Worm (Caenorhabditis elegans) whole organism, young adult: ENCODE results near the gene skpo-1.
A peak's percentile ranks its signal among the peaks of the same experiment; 100 is the strongest.

Experiments
- B0261.1 ChIP-seq: sonication (generic microtip); optimal IDR thresholded peaks from 2 replicates; lab custom pipeline; 2016; ENCODE audit warnings: mild to moderate bottlenecking, missing genetic modification characterization, moderate library complexity, missing compliant biosample characterization
- C06A6.2 ChIP-seq: fragments of 200-800 bp; sonication (Bioruptor generic); conservative IDR thresholded peaks from 2 replicates; pipeline ENCODE4 v1.3.6; 2022; ENCODE audit warnings: missing genetic modification characterization, missing compliant biosample characterization
- F22D6.2 ChIP-seq: sonication (generic microtip); optimal IDR thresholded peaks from 2 replicates; lab custom pipeline; 2016; ENCODE audit warnings: mild to moderate bottlenecking, missing genetic modification characterization, missing compliant biosample characterization
- F23B12.7 ChIP-seq: sonication (generic microtip); optimal IDR thresholded peaks from 2 replicates; lab custom pipeline; 2017; ENCODE audit warnings: missing genetic modification characterization, mild to moderate bottlenecking, missing compliant biosample characterization, antibody characterized with exemption, moderate library complexity; ENCODE audit not compliant: insufficient read depth
- F33H1.4 ChIP-seq: fragments of 200-800 bp; sonication (Bioruptor generic); IDR thresholded peaks from 2 replicates; pipeline ENCODE4 v1.3.6; 2022; ENCODE audit warnings: missing genetic modification reagents, missing genetic modification characterization, missing compliant biosample characterization
- F37B4.10 ChIP-seq: fragments of 200-800 bp; sonication (Bioruptor generic); IDR thresholded peaks from 2 replicates; pipeline ENCODE4 v1.3.6; 2022; ENCODE audit warnings: missing genetic modification characterization, missing compliant biosample characterization
- F39B2.1 ChIP-seq: fragments of 200-800 bp; sonication (Bioruptor generic); IDR thresholded peaks from 2 replicates; pipeline ENCODE4 v1.3.6; 2022; ENCODE audit warnings: missing genetic modification reagents, missing genetic modification characterization, missing compliant biosample characterization
- F49E8.2 ChIP-seq: sonication (generic microtip); optimal IDR thresholded peaks from 3 replicates; lab custom pipeline; 2017; ENCODE audit warnings: missing genetic modification characterization, mild to moderate bottlenecking, missing compliant biosample characterization, antibody characterized with exemption, moderate library complexity; ENCODE audit not compliant: insufficient read depth
- F55B11.4 ChIP-seq: sonication (generic microtip); optimal IDR thresholded peaks from 2 replicates; lab custom pipeline; 2016; ENCODE audit warnings: missing compliant biosample characterization, missing genetic modification characterization, borderline replicate concordance; ENCODE audit not compliant: insufficient read depth
- F57A8.1 ChIP-seq: fragments of 200-800 bp; sonication (Bioruptor generic); optimal IDR thresholded peaks from 2 replicates; lab custom pipeline; 2018; ENCODE audit warnings: mild to moderate bottlenecking, missing genetic modification characterization, moderate library complexity, missing compliant biosample characterization
- K12H6.12 ChIP-seq: fragments of 200-800 bp; sonication (Bioruptor generic); optimal IDR thresholded peaks from 2 replicates; lab custom pipeline; 2018; ENCODE audit warnings: mild to moderate bottlenecking, missing genetic modification characterization, missing compliant biosample characterization
- Y53F4B.3 ChIP-seq: fragments of 200-800 bp; sonication (Bioruptor generic); IDR thresholded peaks from 2 replicates; pipeline ENCODE4 v1.3.6; 2022; ENCODE audit warnings: missing genetic modification reagents, missing genetic modification characterization, missing compliant biosample characterization
- Y67H2A.10 ChIP-seq: fragments of 200-800 bp; sonication (Bioruptor generic); conservative IDR thresholded peaks from 2 replicates; pipeline ENCODE4 v1.3.6; 2022; ENCODE audit warnings: missing genetic modification reagents, missing genetic modification characterization, missing compliant biosample characterization
- atf-7 ChIP-seq: sonication (generic microtip); optimal IDR thresholded peaks from 2 replicates; lab custom pipeline; 2017; ENCODE audit warnings: mild to moderate bottlenecking, missing genetic modification characterization, missing compliant biosample characterization
- attf-3 ChIP-seq: fragments of 200-800 bp; sonication (Bioruptor generic); conservative IDR thresholded peaks from 2 replicates; pipeline ENCODE4 v1.3.6; 2022; ENCODE audit warnings: missing genetic modification reagents, missing genetic modification characterization, missing compliant biosample characterization
- attf-6 ChIP-seq: fragments of 200-800 bp; sonication (Bioruptor generic); IDR thresholded peaks from 2 replicates; pipeline ENCODE4 v1.3.6; 2022; ENCODE audit warnings: missing genetic modification reagents, missing genetic modification characterization, missing compliant biosample characterization
- ceh-100 ChIP-seq: fragments of 200-800 bp; sonication (Bioruptor generic); IDR thresholded peaks from 2 replicates; pipeline ENCODE4 v1.3.6; 2022; ENCODE audit warnings: missing genetic modification reagents, missing genetic modification characterization, missing compliant biosample characterization
- ceh-27 ChIP-seq: fragments of 200-800 bp; sonication (Bioruptor generic); optimal IDR thresholded peaks from 2 replicates; lab custom pipeline; 2018; ENCODE audit warnings: mild to moderate bottlenecking, missing genetic modification characterization, moderate library complexity, missing compliant biosample characterization
- ceh-40 ChIP-seq: fragments of 200-800 bp; sonication (Bioruptor generic); IDR thresholded peaks from 2 replicates; pipeline ENCODE4 v1.3.6; 2022; ENCODE audit warnings: missing genetic modification characterization, missing compliant biosample characterization
- ceh-58 ChIP-seq: fragments of 200-800 bp; sonication (Bioruptor generic); IDR thresholded peaks from 2 replicates; pipeline ENCODE4 v1.3.6; 2022; ENCODE audit warnings: missing genetic modification characterization, missing compliant biosample characterization
- egl-18 ChIP-seq: fragments of 200-800 bp; sonication (Bioruptor generic); IDR thresholded peaks from 2 replicates; pipeline ENCODE4 v1.3.6; 2022; ENCODE audit warnings: missing genetic modification reagents, missing genetic modification characterization, missing compliant biosample characterization
- ekl-4 ChIP-seq: fragments of 200-800 bp; sonication (Bioruptor generic); IDR thresholded peaks from 2 replicates; pipeline ENCODE4 v1.3.6; 2022; ENCODE audit warnings: missing genetic modification reagents, missing genetic modification characterization, missing compliant biosample characterization
- ets-4 ChIP-seq: fragments of 200-800 bp; sonication (Bioruptor generic); optimal IDR thresholded peaks from 2 replicates; lab custom pipeline; 2018; ENCODE audit warnings: mild to moderate bottlenecking, missing genetic modification characterization, missing compliant biosample characterization
- hmg-1.2 ChIP-seq: fragments of 200-800 bp; sonication (Bioruptor generic); IDR thresholded peaks from 2 replicates; pipeline ENCODE4 v1.3.6; 2022; ENCODE audit warnings: missing genetic modification reagents, missing genetic modification characterization, missing compliant biosample characterization
- hrde-1 ChIP-seq: sonication (generic microtip); optimal IDR thresholded peaks from 2 replicates; lab custom pipeline; 2016; ENCODE audit warnings: missing genetic modification characterization, mild to moderate bottlenecking, missing compliant biosample characterization, moderate library complexity, missing genotype, missing genetic modification reagents, borderline replicate concordance
- lin-26 ChIP-seq: fragments of 200-800 bp; sonication (Bioruptor generic); IDR thresholded peaks from 2 replicates; pipeline ENCODE4 v1.3.6; 2022; ENCODE audit warnings: missing genetic modification reagents, missing genetic modification characterization, missing compliant biosample characterization
- lsl-1 ChIP-seq: fragments of 200-800 bp; sonication (Bioruptor generic); optimal IDR thresholded peaks from 2 replicates; lab custom pipeline; 2018; ENCODE audit warnings: mild to moderate bottlenecking, missing genetic modification characterization, moderate library complexity, missing compliant biosample characterization
- mcd-1 ChIP-seq: fragments of 200-800 bp; sonication (Bioruptor generic); IDR thresholded peaks from 2 replicates; pipeline ENCODE4 v1.3.6; 2022; ENCODE audit warnings: missing genetic modification reagents, missing genetic modification characterization, missing compliant biosample characterization
- mel-28 ChIP-seq: sonication (generic microtip); optimal IDR thresholded peaks from 2 replicates; lab custom pipeline; 2016; ENCODE audit warnings: borderline replicate concordance, mild to moderate bottlenecking, missing genetic modification characterization, missing compliant biosample characterization
- mxl-1 ChIP-seq: sonication (generic microtip); optimal IDR thresholded peaks from 2 replicates; lab custom pipeline; 2016; ENCODE audit warnings: missing genetic modification characterization, missing compliant biosample characterization
- nhr-179 ChIP-seq: sonication (generic microtip); optimal IDR thresholded peaks from 2 replicates; lab custom pipeline; 2016; ENCODE audit warnings: mild to moderate bottlenecking, missing genetic modification characterization, missing compliant biosample characterization
- nhr-90 ChIP-seq: sonication (generic microtip); optimal IDR thresholded peaks from 2 replicates; lab custom pipeline; 2016; ENCODE audit warnings: missing genotype, mild to moderate bottlenecking, missing genetic modification characterization, missing compliant biosample characterization
- pha-4 ChIP-seq: fragments of 150-350 bp; sonication (generic microtip); optimal IDR thresholded peaks from 2 replicates; lab custom pipeline; 2014; ENCODE audit warnings: missing biosample characterization, missing genetic modification reagents, missing genetic modification characterization
- snpc-3.4 ChIP-seq: sonication (generic microtip); optimal IDR thresholded peaks from 2 replicates; lab custom pipeline; 2017; ENCODE audit warnings: missing genetic modification characterization, mild to moderate bottlenecking, missing compliant biosample characterization, antibody characterized with exemption, moderate library complexity, missing genotype, missing genetic modification reagents
- snpc-4 ChIP-seq, 5 experiments: fragments of 150-350 bp in 1 of 5; sonication (generic microtip) in 4 of 5; optimal IDR thresholded peaks; 2 replicates each; lab custom pipeline; 2014 to 2018; ENCODE audit warnings: missing genetic modification characterization in 5 of 5, missing biosample characterization in 3 of 5, antibody characterized with exemption in 2 of 5, mild to moderate bottlenecking in 2 of 5, missing compliant biosample characterization in 2 of 5, missing genotype in 2 of 5, moderate library complexity in 2 of 5, missing genetic modification reagents in 1 of 5
- somi-1 ChIP-seq: fragments of 200-800 bp; sonication (Bioruptor generic); optimal IDR thresholded peaks from 2 replicates; lab custom pipeline; 2018; ENCODE audit warnings: mild to moderate bottlenecking, missing genetic modification characterization, missing compliant biosample characterization
- xnd-1 ChIP-seq: sonication (generic microtip); optimal IDR thresholded peaks from 2 replicates; lab custom pipeline; 2016; ENCODE audit warnings: missing genotype, missing genetic modification reagents, missing genetic modification characterization, missing compliant biosample characterization
- ztf-18 ChIP-seq: sonication (generic microtip); optimal IDR thresholded peaks from 2 replicates; lab custom pipeline; 2016; ENCODE audit warnings: missing genotype, mild to moderate bottlenecking, missing genetic modification characterization, missing compliant biosample characterization
- ztf-28 ChIP-seq: fragments of 200-800 bp; sonication (Bioruptor generic); IDR thresholded peaks from 2 replicates; pipeline ENCODE4 v1.3.6; 2022; ENCODE audit warnings: missing genetic modification reagents, missing genetic modification characterization, missing compliant biosample characterization
- ztf-3 ChIP-seq: fragments of 200-800 bp; sonication (Bioruptor generic); optimal IDR thresholded peaks from 2 replicates; lab custom pipeline; 2018; ENCODE audit warnings: mild to moderate bottlenecking, missing genetic modification characterization, missing compliant biosample characterization
- ztf-6 ChIP-seq: fragments of 200-800 bp; sonication (Bioruptor generic); IDR thresholded peaks from 2 replicates; pipeline ENCODE4 v1.3.6; 2022; ENCODE audit warnings: missing genetic modification reagents, missing genetic modification characterization, missing compliant biosample characterization

The skpo-1 gene

DNA sequence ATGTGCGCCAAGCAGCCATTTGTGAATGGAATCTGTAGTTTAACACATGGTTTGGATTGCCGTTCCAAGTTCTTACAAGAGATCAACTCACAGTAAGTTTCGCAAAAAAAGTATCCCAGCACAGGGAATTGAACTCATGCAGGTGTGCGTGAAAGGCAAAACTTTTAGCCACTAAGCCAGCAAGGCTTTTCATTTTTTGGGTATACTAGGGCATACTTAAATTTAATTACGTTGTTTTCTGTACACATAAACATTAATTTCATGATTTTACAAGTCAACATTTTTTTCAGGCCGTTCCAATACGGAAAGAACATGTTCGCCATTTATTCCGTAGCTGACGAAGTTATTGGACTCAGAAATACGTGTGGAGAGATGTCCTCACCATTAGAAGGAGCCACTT lies 36.9 kb upstream of the skpo-1 start (continued):
- TF ChIP-seq B0261.1 (peak; percentile 75), Y67H2A.10 (GFP tag; lab: Robert Waterston, UW) (no peak), ztf-18 (tag; lab: Kevin White, UChicago) (peak; percentile 76), egl-18 (GFP tag; lab: Robert Waterston, UW) (0 out of 2 replicates have a peak, but pooled peaks have one; percentile 61), xnd-1 (tag; lab: Kevin White, UChicago) (no peak), pha-4 (tag; lab: Kevin White, UChicago) (no peak), ztf-3 (GFP tag; lab: Kevin White, UChicago) (peak; percentile 6), ets-4 (GFP tag; lab: Kevin White, UChicago) (no peak), F33H1.4 (peak; percentile 49), nhr-179 (tag; lab: Kevin White, UChicago) (peak; percentile 74), hrde-1 (tag; lab: Kevin White, UChicago) (peak; percentile 89), F22D6.2 (tag; lab: Kevin White, UChicago) (peak; percentile 39), K12H6.12 (tag; lab: Kevin White, UChicago) (no peak), attf-6 (GFP tag; lab: Robert Waterston, UW) (peak; percentile 69; the same call in 1 of the 2 replicates), atf-7 (tag; lab: Kevin White, UChicago) (peak; percentile 61), F49E8.2 (tag; lab: Kevin White, UChicago) (no peak), snpc-3.4 (peak; percentile 92), ztf-28 (GFP tag; lab: Robert Waterston, UW) (0 out of 2 replicates have a peak, but pooled peaks have one; percentile 25), mcd-1 (GFP tag; lab: Robert Waterston, UW) (peak; percentile 53; the same call in 1 of the 2 replicates), lin-26 (peak; percentile 98), C06A6.2 (GFP tag; lab: Robert Waterston, UW) (0 out of 2 replicates have a peak, but pooled peaks have one; percentile 42), somi-1 (GFP tag; lab: Kevin White, UChicago) (peak; percentile 46), nhr-90 (tag; lab: Kevin White, UChicago) (peak; percentile 85), F23B12.7 (tag; lab: Kevin White, UChicago) (no peak), ceh-100 (GFP tag; lab: Robert Waterston, UW) (0 out of 2 replicates have a peak, but pooled peaks have one; percentile 41), Y53F4B.3 (GFP tag; lab: Robert Waterston, UW) (no peak), mxl-1 (tag; lab: Kevin White, UChicago) (peak; percentile 86), snpc-4 (GFP tag; optimal IDR thresholded peaks at IDR 0.05; lab: Kevin White, UChicago) (peak; percentile 59), snpc-4 (tag; optimal IDR thresholded peaks at IDR 0.05; lab: Kevin White, UChicago) (peak in 2 of 4 experiments; percentile 26 to 60), lsl-1 (GFP tag; lab: Kevin White, UChicago) (peak; percentile 44), ceh-40 (GFP tag; lab: Robert Waterston, UW) (peak; percentile 76), F39B2.1 (peak; percentile 23; the same call in 1 of the 2 replicates), ekl-4 (peak; percentile 86), ceh-58 (GFP tag; lab: Robert Waterston, UW) (peak; percentile 98), F37B4.10 (0 out of 2 replicates have a peak, but pooled peaks have one; percentile 75), hmg-1.2 (GFP tag; lab: Robert Waterston, UW) (peak; percentile 73), attf-3 (GFP tag; lab: Robert Waterston, UW) (no peak), mel-28 (tag; lab: Kevin White, UChicago) (no peak), F57A8.1 (peak; percentile 83), F55B11.4 (tag; lab: Kevin White, UChicago) (peak; percentile 15), ceh-27 (peak; percentile 34), ztf-6 (GFP tag; lab: Robert Waterston, UW) (peak; percentile 65; the same call in 1 of the 2 replicates)
